Worm (Caenorhabditis elegans): ENCODE measurements around the gene gsto-1.

- TF ChIP-seq lsy-2 (tag; optimal IDR thresholded peaks at IDR 0.05) = no peak
- TF ChIP-seq sma-3 (GFP tag; optimal IDR thresholded peaks at IDR 0.05) = no peak
- TF ChIP-seq mdl-1 (tag; optimal IDR thresholded peaks at IDR 0.05) = no peak
- TF ChIP-seq unc-55 (GFP tag; optimal IDR thresholded peaks at IDR 0.05) = no peak
- TF ChIP-seq ZK546.5 (tag; optimal IDR thresholded peaks at IDR 0.05) = no peak
- TF ChIP-seq unc-62 (GFP tag; optimal IDR thresholded peaks at IDR 0.05) = no peak
- TF ChIP-seq lin-13 (GFP tag; optimal IDR thresholded peaks at IDR 0.05) = no peak
- no peak for TF ChIP-seq snpc-4 (tag; optimal IDR thresholded peaks at IDR 0.05)
Measured at ce11 chrIII:7909263-7909662, 37.6 kb downstream of the gsto-1 start, which contains the start of gene ZK688.1.

Data from whole organism, L2 larva.